Worm (Caenorhabditis elegans) whole organism, early embryonic: ENCODE results near the gene srt-54.

Source experiments
- B0310.2 ChIP-seq: sonication (generic microtip); optimal IDR thresholded peaks from 2 replicates; lab custom pipeline; 2016; ENCODE audit warnings: mild to moderate bottlenecking, missing genetic modification characterization, missing compliant biosample characterization
- F13C5.2 ChIP-seq: sonication (generic microtip); optimal IDR thresholded peaks from 2 replicates; lab custom pipeline; 2017; ENCODE audit warnings: mild to moderate bottlenecking, missing genetic modification characterization, inconsistent platforms, missing compliant biosample characterization
- ama-1 ChIP-seq: fragments of 150-350 bp; optimal IDR thresholded peaks from 2 replicates; lab custom pipeline; 2014
- ceh-13 ChIP-seq: fragments of 200-800 bp; sonication (Bioruptor generic); optimal IDR thresholded peaks from 2 replicates; lab custom pipeline; 2018; ENCODE audit warnings: mild to moderate bottlenecking, missing genetic modification characterization, missing compliant biosample characterization
- ets-7 ChIP-seq: sonication (generic microtip); optimal IDR thresholded peaks from 2 replicates; lab custom pipeline; 2016; ENCODE audit warnings: missing genotype, missing genetic modification characterization, missing compliant biosample characterization
- flt-1 ChIP-seq: fragments of 200-800 bp; sonication (Bioruptor generic); IDR thresholded peaks from 2 replicates; pipeline ENCODE4 v1.3.6; 2022; ENCODE audit warnings: missing genetic modification characterization, missing compliant biosample characterization
- hmbx-1 ChIP-seq: sonication (generic microtip); optimal IDR thresholded peaks from 2 replicates; lab custom pipeline; 2016; ENCODE audit warnings: mild to moderate bottlenecking, missing genetic modification characterization, missing compliant biosample characterization
- pes-1 ChIP-seq: fragments of 200-800 bp; sonication (Bioruptor generic); IDR thresholded peaks from 2 replicates; pipeline ENCODE4 v1.3.6; 2022; ENCODE audit warnings: missing genetic modification reagents, missing genetic modification characterization, missing compliant biosample characterization
- scrt-1 ChIP-seq: fragments of 200-800 bp; sonication (Bioruptor generic); IDR thresholded peaks from 2 replicates; pipeline ENCODE4 v1.3.6; 2022; ENCODE audit warnings: missing genetic modification characterization, missing compliant biosample characterization
- tbx-11 ChIP-seq: fragments of 200-800 bp; sonication (Bioruptor generic); IDR thresholded peaks from 2 replicates; pipeline ENCODE4 v1.3.6; 2022; ENCODE audit warnings: missing genetic modification characterization, missing compliant biosample characterization

- TF ChIP-seq pes-1 (GFP tag; lab: Robert Waterston, UW): no peak
- no peak for TF ChIP-seq flt-1 (GFP tag; lab: Robert Waterston, UW)
- TF ChIP-seq ceh-13 (GFP tag; lab: Kevin White, UChicago): no peak
- no peak for TF ChIP-seq ama-1 (lab: Kevin White, UChicago)
- TF ChIP-seq scrt-1 (GFP tag; lab: Robert Waterston, UW): no peak
- no peak for TF ChIP-seq tbx-11 (GFP tag; lab: Robert Waterston, UW)
- TF ChIP-seq hmbx-1 (tag; lab: Kevin White, UChicago): no peak
- TF ChIP-seq F13C5.2 (tag; lab: Kevin White, UChicago): no peak
- no peak for TF ChIP-seq B0310.2 (tag; lab: Kevin White, UChicago)
- TF ChIP-seq ets-7 (tag; lab: Kevin White, UChicago): no peak
Observed at ce11 chrII:73892-74291, 43.1 kb upstream of the srt-54 start.
